Worm (Caenorhabditis elegans) whole organism, early embryonic: ENCODE data around the gene C53C7.3.

ENCODE experiments used
- B0310.2 ChIP-seq: sonication (generic microtip); optimal IDR thresholded peaks from 2 replicates; lab custom pipeline; 2016; ENCODE audit warnings: mild to moderate bottlenecking, missing genetic modification characterization, missing compliant biosample characterization
- F13C5.2 ChIP-seq: sonication (generic microtip); optimal IDR thresholded peaks from 2 replicates; lab custom pipeline; 2017; ENCODE audit warnings: mild to moderate bottlenecking, missing genetic modification characterization, inconsistent platforms, missing compliant biosample characterization
- aly-1 ChIP-seq: sonication (generic microtip); optimal IDR thresholded peaks from 2 replicates; lab custom pipeline; 2016; ENCODE audit warnings: missing genetic modification characterization, missing compliant biosample characterization
- ama-1 ChIP-seq: fragments of 150-350 bp; optimal IDR thresholded peaks from 2 replicates; lab custom pipeline; 2014
- ceh-13 ChIP-seq: fragments of 200-800 bp; sonication (Bioruptor generic); optimal IDR thresholded peaks from 2 replicates; lab custom pipeline; 2018; ENCODE audit warnings: mild to moderate bottlenecking, missing genetic modification characterization, missing compliant biosample characterization
- ceh-36 ChIP-seq: sonication (generic microtip); optimal IDR thresholded peaks from 2 replicates; lab custom pipeline; 2016; ENCODE audit warnings: missing genetic modification characterization, inconsistent platforms, missing compliant biosample characterization
- ets-7 ChIP-seq: sonication (generic microtip); optimal IDR thresholded peaks from 2 replicates; lab custom pipeline; 2016; ENCODE audit warnings: missing genotype, missing genetic modification characterization, missing compliant biosample characterization
- flt-1 ChIP-seq: fragments of 200-800 bp; sonication (Bioruptor generic); IDR thresholded peaks from 2 replicates; pipeline ENCODE4 v1.3.6; 2022; ENCODE audit warnings: missing genetic modification characterization, missing compliant biosample characterization
- hmbx-1 ChIP-seq: sonication (generic microtip); optimal IDR thresholded peaks from 2 replicates; lab custom pipeline; 2016; ENCODE audit warnings: mild to moderate bottlenecking, missing genetic modification characterization, missing compliant biosample characterization
- hmg-4 ChIP-seq: fragments of 200-800 bp; sonication (Bioruptor generic); optimal IDR thresholded peaks from 2 replicates; lab custom pipeline; 2018; ENCODE audit warnings: mild to moderate bottlenecking, missing genetic modification characterization, missing compliant biosample characterization
- hnd-1 ChIP-seq: sonication (generic microtip); optimal IDR thresholded peaks from 2 replicates; lab custom pipeline; 2016; ENCODE audit warnings: missing genetic modification characterization, missing compliant biosample characterization
- sea-1 ChIP-seq: fragments of 200-800 bp; sonication (Bioruptor generic); conservative IDR thresholded peaks from 2 replicates; pipeline ENCODE4 v1.3.6; 2022; ENCODE audit warnings: missing genetic modification characterization, missing compliant biosample characterization
- tra-4 ChIP-seq: sonication (generic microtip); optimal IDR thresholded peaks from 2 replicates; lab custom pipeline; 2017; ENCODE audit warnings: missing genetic modification characterization, missing compliant biosample characterization

DNA sequence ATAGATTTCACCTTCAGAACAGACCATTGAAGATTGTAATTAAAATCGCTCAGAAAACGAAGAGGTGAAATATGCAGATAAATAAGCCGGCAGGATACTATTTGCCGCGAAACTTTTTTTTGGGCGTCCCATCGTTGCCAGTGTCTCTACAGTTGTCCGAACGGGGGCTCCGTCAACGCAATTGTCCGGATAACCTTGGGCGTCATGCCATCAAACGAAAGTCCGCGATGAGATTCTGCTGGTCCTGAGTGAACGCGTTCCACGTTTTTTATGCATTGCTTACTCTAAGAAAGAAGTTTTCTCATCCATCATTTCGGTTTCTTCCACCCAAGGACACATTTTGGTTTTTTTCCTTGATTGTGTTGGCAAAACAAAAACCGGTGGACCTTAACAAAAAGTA lies 47.5 kb upstream of the C53C7.3 start:
- TF ChIP-seq F13C5.2 (tag; lab: Kevin White, UChicago) (no peak), flt-1 (GFP tag; lab: Robert Waterston, UW) (no peak), ama-1 (no peak), B0310.2 (tag; lab: Kevin White, UChicago) (no peak), tra-4 (no peak), ceh-36 (tag; lab: Kevin White, UChicago) (no peak), hmg-4 (GFP tag; lab: Kevin White, UChicago) (no peak), ets-7 (tag; lab: Kevin White, UChicago) (no peak), hmbx-1 (tag; lab: Kevin White, UChicago) (no peak), ceh-13 (GFP tag; lab: Kevin White, UChicago) (no peak), aly-1 (tag; lab: Kevin White, UChicago) (no peak), hnd-1 (tag; lab: Kevin White, UChicago) (no peak), sea-1 (no peak)
